Worm (Caenorhabditis elegans) whole organism, L4/young adult: ENCODE results near the gene Y69A2AR.51.

ENCODE experiments used
- W03F9.2 ChIP-seq: fragments of 150-350 bp; optimal IDR thresholded peaks from 2 replicates; lab custom pipeline; 2014; ENCODE audit warnings: missing biosample characterization, missing genetic modification characterization
- dao-5 ChIP-seq: sonication (generic microtip); optimal IDR thresholded peaks from 2 replicates; lab custom pipeline; 2016; ENCODE audit warnings: missing genotype, missing genetic modification characterization, moderate library complexity, missing compliant biosample characterization
- him-1 ChIP-seq: sonication (generic microtip); optimal IDR thresholded peaks from 2 replicates; lab custom pipeline; 2016; ENCODE audit warnings: missing genotype, missing genetic modification reagents, missing genetic modification characterization, missing compliant biosample characterization

The Y69A2AR.51 gene

DNA sequence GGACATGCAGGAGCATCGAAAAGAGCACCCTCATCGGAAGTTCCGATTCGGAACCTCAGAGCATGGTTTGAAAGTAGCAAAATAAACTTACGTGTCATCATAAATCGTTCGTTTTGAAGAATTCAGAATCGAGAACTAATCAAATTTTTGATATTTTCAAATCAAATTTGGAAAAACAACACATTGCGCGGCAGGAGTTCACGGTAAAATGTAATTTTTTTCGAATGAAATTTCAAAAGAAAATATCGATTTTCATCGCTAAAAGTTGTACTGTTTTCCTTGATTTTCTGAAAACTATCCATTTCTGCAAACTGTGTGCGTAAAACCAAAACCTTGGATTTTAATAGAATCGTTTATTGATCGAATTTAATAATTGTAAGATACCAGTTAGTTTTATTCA, 8.2 kb upstream of the Y69A2AR.51 start, which contains the start of gene Y69A2AR.24:
Gene Y69A2AR.24 (minus strand): TSS at position 101 of the 400 bp plus-strand sequence.
- TF ChIP-seq dao-5 (tag; lab: Kevin White, UChicago) (no peak), W03F9.2 (no peak)

DNA sequence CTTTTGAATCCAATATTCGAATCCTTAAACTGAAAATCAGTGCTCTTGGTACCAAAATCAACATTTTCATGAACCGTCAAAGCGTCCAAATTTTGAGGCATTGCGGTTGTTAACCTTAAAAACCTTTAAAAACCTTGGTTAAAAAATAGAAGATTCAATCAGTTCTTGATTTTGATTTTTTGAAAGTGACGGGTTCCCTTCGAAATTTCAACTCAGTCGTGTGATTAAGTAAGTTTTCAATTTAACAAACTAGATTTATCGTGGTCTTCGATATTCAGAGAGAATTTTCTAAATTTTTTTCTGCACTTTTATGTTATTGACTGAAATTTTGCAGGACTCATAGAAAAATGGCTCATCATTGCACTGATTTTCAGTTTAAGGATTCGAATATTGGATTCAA, 3.9 kb upstream of the Y69A2AR.51 start, which contains the start of the genes Y69A2AR.25 and Y69A2AR.12:
Gene Y69A2AR.25 (minus strand): TSS at position 101 of the 400 bp plus-strand sequence.
Gene Y69A2AR.12 (plus strand): TSS at position 348 of the 400 bp plus-strand sequence.
- TF ChIP-seq dao-5 (tag; lab: Kevin White, UChicago) (no peak), him-1 (tag; lab: Kevin White, UChicago) (no peak), W03F9.2 (no peak)

DNA sequence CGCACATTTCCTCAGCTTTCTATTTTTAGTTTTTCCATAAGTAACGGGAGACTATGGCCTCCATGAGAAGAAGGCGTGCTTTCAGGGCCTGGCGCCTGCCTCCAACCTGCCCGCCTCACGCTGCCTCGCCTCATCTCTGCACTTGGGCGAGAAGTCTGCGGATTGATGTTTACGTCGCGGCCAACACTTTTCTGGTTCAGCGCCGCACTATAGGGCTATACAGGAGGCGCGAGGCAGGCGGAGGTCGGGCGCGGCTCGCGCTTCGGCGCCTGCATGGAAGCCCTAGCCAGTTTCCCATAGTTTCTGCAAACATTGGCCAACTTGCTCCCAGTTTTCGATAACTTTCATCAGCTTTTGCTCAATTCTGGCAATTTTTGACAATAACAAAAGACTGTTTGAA, 915 bp downstream of the Y69A2AR.51 start:
- no peak for TF ChIP-seq dao-5 (tag; lab: Kevin White, UChicago)
- no peak for TF ChIP-seq him-1 (tag; lab: Kevin White, UChicago)
- TF ChIP-seq W03F9.2, result no peak

DNA sequence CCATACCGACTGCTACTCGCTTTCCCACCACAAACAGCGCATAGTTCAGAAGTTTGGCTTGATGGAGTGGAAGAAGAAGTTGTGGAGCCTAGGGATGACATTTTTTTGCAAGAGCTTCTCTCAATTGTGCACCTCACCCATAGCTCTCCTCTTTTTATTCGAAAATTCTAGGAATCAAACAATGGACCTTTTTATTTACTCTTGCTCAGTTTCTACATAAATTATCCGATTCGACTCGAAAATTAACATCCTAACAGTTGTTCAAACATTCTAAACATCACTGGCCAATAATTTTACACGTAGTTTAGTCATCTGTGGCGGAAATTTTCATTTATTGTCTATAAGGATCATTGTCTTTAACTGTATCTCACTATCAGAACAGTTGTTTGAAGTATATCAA, 9.3 kb downstream of the Y69A2AR.51 start, which contains the start of gene nhr-242:
Gene nhr-242 (minus strand): TSS at position 101 of the 400 bp plus-strand sequence.
- TF ChIP-seq W03F9.2 (no peak), him-1 (tag; lab: Kevin White, UChicago) (no peak), dao-5 (tag; lab: Kevin White, UChicago) (no peak)

ce11 chrIV:2597417-2597816, 25.2 kb downstream of the Y69A2AR.51 start, which contains the start of gene Y69A2AR.47:
Gene Y69A2AR.47 (plus strand): TSS chrIV:2597717.
- TF ChIP-seq W03F9.2, result no peak
- no peak for TF ChIP-seq dao-5 (tag; lab: Kevin White, UChicago)
- no peak for TF ChIP-seq him-1 (tag; lab: Kevin White, UChicago)

- no peak for TF ChIP-seq dao-5 (tag; lab: Kevin White, UChicago)
- TF ChIP-seq W03F9.2, result peak; percentile 50
- TF ChIP-seq him-1 (tag; lab: Kevin White, UChicago), result peak; percentile 37
These were observed 27.4 kb downstream of the Y69A2AR.51 start for ce11 chrIV:2599634-2600033.

DNA sequence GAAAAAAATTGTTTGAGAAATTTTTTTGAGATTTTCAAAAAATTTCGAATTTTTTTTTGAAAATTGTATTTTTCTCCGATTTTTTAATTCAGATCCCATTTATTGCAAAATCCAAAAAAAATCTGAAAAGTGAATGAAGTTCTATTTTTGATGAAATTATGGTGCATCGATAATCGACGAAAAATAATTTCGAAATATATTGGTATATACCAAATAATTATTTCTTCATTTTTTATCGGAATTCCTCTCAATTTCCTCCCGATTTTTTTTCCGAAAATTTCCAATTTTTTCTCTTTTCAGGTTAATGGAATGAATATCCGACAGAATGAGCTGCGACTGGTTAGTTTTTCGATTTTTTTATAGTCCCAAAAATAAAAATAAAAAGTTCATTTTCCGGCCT, 28.6 kb downstream of the Y69A2AR.51 start, which contains the start of gene epg-9:
Gene epg-9 (plus strand): TSS at position 301 of the 400 bp plus-strand sequence.
- TF ChIP-seq him-1 (tag; lab: Kevin White, UChicago), result no peak
- no peak for TF ChIP-seq W03F9.2

DNA sequence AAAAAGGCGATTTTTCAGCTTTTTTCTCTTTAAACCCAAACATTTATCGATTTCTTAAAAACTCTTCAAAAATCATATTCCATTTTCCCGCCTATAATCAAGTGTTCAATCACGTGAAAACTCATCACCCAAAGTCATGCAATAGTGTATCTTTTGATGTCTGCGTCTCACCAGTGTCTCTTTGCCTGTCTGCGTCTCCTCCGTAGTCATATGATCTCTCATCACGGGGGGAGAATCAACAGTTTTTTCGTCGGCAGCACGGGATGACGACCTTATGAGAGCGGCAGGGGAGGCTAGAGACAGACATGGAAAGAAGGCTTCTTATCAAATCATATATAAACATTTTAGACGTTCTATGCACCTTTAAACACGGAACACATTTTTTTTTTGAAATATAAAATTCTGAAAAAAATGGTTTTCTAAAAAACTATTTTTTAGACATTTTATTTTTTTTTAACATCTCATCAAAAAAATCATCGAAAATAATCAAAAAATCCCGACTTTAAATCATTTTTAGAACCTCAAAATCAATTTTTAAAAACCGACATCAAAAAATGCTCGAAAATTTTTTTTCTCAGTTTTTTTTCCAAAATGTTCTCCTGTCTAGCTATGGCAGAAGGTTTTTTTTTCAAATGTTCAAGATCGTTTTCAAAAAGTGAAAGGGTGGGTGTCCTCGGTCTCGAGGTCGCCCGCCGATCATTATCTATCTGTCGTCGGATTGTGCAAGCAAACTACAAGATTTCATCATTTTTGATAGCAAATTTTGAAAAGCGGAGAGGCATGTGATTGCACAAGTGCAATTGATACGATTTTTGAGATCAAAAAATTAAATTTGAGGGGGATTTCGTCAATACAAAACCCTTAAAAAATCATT, 30.0 kb downstream of the Y69A2AR.51 start:
- peak; percentile 53 for TF ChIP-seq dao-5 (tag; lab: Kevin White, UChicago)
- peak; percentile 91 for TF ChIP-seq W03F9.2
- TF ChIP-seq him-1 (tag; lab: Kevin White, UChicago), result peak; percentile 11

DNA sequence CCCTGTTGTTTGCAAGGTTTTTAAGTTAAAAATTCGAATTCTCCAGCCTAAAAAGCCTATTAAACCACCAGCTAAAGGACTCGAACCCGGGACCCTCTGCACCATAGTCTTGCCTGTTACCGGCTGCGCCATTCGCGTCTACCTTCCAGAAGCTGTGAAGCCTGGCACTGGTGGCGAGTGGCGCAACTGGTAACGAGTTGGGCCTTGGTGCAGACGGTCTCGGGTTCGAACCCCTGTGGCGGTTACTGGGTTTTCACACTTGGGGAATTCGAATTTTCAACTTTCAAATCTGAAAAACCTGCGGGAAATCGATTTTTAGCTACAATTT, 30.6 kb downstream of the Y69A2AR.51 start:
- TF ChIP-seq him-1 (tag; lab: Kevin White, UChicago), result no peak
- TF ChIP-seq dao-5 (tag; lab: Kevin White, UChicago), result no peak
- TF ChIP-seq W03F9.2, result no peak

ce11 chrIV:2603556-2604021, 31.4 kb downstream of the Y69A2AR.51 start:
- no peak for TF ChIP-seq him-1 (tag; lab: Kevin White, UChicago)

- TF ChIP-seq W03F9.2 (no peak), him-1 (tag; lab: Kevin White, UChicago) (no peak), dao-5 (tag; lab: Kevin White, UChicago) (no peak)
These were observed 34.4 kb downstream of the Y69A2AR.51 start for ce11 chrIV:2606572-2606971.

ce11 chrIV:2607513-2608101, 35.4 kb downstream of the Y69A2AR.51 start, which contains the start of gene vamp-7:
Gene vamp-7 (plus strand): TSS chrIV:2608051.
- TF ChIP-seq W03F9.2, result peak; percentile 10
- TF ChIP-seq him-1 (tag; lab: Kevin White, UChicago), result no peak
- no peak for TF ChIP-seq dao-5 (tag; lab: Kevin White, UChicago)

ce11 chrIV:2610409-2610808, 38.2 kb downstream of the Y69A2AR.51 start, which contains the start of gene Y69A2AR.32:
Gene Y69A2AR.32 (plus strand): TSS chrIV:2610436.
- TF ChIP-seq W03F9.2, result no peak
- TF ChIP-seq dao-5 (tag; lab: Kevin White, UChicago), result no peak

DNA sequence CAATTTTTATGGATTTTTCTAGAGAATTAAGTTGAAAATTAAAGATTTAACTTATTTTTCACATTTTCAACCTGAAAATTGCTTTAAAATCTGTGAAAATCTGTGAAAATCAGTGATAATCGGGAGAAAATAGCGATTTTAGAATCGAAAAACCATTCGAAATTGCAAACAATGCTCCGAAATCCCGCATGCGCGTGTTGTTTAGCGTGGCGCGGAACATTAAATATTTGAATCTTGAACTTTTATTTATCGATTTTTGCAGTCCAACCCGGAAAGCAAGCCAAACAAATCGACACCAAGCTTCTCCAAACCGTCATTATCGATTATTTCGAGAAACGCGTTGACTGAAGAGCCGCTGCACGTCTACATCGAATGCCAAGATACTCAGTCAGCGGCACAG, 38.8 kb downstream of the Y69A2AR.51 start:
- TF ChIP-seq W03F9.2, result no peak
- TF ChIP-seq dao-5 (tag; lab: Kevin White, UChicago), result no peak
- TF ChIP-seq him-1 (tag; lab: Kevin White, UChicago), result no peak
